Worm (Caenorhabditis elegans): ENCODE results near the gene C17H12.11.
A peak's percentile ranks its signal among the peaks of the same experiment; 100 is the strongest.

C17H12.11 gene

ce11 chrIV:6756374-6756773 lies 45.8 kb upstream of the C17H12.11 start (continued):
- TF ChIP-seq F16B12.6 (tag; optimal IDR thresholded peaks at IDR 0.05) (peak; percentile 54), nhr-84 (tag; optimal IDR thresholded peaks at IDR 0.05) (no peak), nhr-19 (GFP tag; conservative IDR thresholded peaks at IDR 0.05) (peak; percentile 80), sptf-1 (tag; optimal IDR thresholded peaks at IDR 0.05) (no peak), isw-1 (GFP tag; IDR thresholded peaks at IDR 0.05) (peak; percentile 71), efl-3 (GFP tag; optimal IDR thresholded peaks at IDR 0.05) (no peak), skn-1 (tag; optimal IDR thresholded peaks at IDR 0.05) (peak; percentile 95), nhr-20 (tag; optimal IDR thresholded peaks at IDR 0.05) (peak; percentile 88), pag-3 (tag; optimal IDR thresholded peaks at IDR 0.05; ENCODE audit: borderline replicate concordance, insufficient read depth) (no peak), lin-13 (GFP tag; optimal IDR thresholded peaks at IDR 0.05) (peak; percentile 76), elt-2 (tag; optimal IDR thresholded peaks at IDR 0.05) (peak; percentile 73), hlh-4 (tag; optimal IDR thresholded peaks at IDR 0.05) (no peak), tbx-2 (tag; optimal IDR thresholded peaks at IDR 0.05) (peak; percentile 88), hpl-2 (GFP tag; optimal IDR thresholded peaks at IDR 0.05) (peak; percentile 87), swsn-7 (tag; optimal IDR thresholded peaks at IDR 0.05) (peak; percentile 89), fkh-4 (tag; optimal IDR thresholded peaks at IDR 0.05; ENCODE audit: borderline replicate concordance) (no peak), xbp-1 (tag; optimal IDR thresholded peaks at IDR 0.05) (peak; percentile 84), unc-130 (tag; optimal IDR thresholded peaks at IDR 0.05) (peak; percentile 54), nhr-85 (tag) (peak; percentile 78), zip-4 (GFP tag; optimal IDR thresholded peaks at IDR 0.05) (peak; percentile 68), C04F5.9 (tag; optimal IDR thresholded peaks at IDR 0.05) (no peak), fkh-10 (GFP tag; optimal IDR thresholded peaks at IDR 0.05) (peak; percentile 83), vab-15 (tag; optimal IDR thresholded peaks at IDR 0.05) (peak; percentile 10), ztf-4 (tag; optimal IDR thresholded peaks at IDR 0.05) (peak; percentile 57), sox-4 (tag; optimal IDR thresholded peaks at IDR 0.05) (peak; percentile 79), nhr-77 (tag; optimal IDR thresholded peaks at IDR 0.05) (peak; percentile 77), unc-30 (tag; optimal IDR thresholded peaks at IDR 0.05) (no peak), aly-2 (tag; optimal IDR thresholded peaks at IDR 0.05) (peak; percentile 30), pax-3 (tag; optimal IDR thresholded peaks at IDR 0.05) (peak; percentile 73), lin-35 (GFP tag; optimal IDR thresholded peaks at IDR 0.05) (peak; percentile 82 to 86), ztf-11 (tag; optimal IDR thresholded peaks at IDR 0.05) (peak in 1 of 2 experiments; percentile 71), nhr-11 (tag; optimal IDR thresholded peaks at IDR 0.05) (peak; percentile 26), ces-1 (GFP tag; optimal IDR thresholded peaks at IDR 0.05) (no peak), snu-23 (GFP tag; optimal IDR thresholded peaks at IDR 0.05) (peak; percentile 92)

- TF ChIP-seq nhr-20 (tag; optimal IDR thresholded peaks at IDR 0.05), result no peak
- no peak for TF ChIP-seq tbx-2 (tag; optimal IDR thresholded peaks at IDR 0.05)
- no peak for TF ChIP-seq nhr-28 (tag; optimal IDR thresholded peaks at IDR 0.05)
- no peak for TF ChIP-seq unc-62 (GFP tag; optimal IDR thresholded peaks at IDR 0.05)
- no peak for TF ChIP-seq rnt-1 (tag; optimal IDR thresholded peaks at IDR 0.05)
- TF ChIP-seq lir-3 (tag; optimal IDR thresholded peaks at IDR 0.05; ENCODE audit: poor library complexity), result no peak
Measured at ce11 chrIV:6757011-6757410, 45.2 kb upstream of the C17H12.11 start, which contains the start of gene usp-4. TSS of gene usp-4 (plus strand) at chrIV:6757311.

DNA sequence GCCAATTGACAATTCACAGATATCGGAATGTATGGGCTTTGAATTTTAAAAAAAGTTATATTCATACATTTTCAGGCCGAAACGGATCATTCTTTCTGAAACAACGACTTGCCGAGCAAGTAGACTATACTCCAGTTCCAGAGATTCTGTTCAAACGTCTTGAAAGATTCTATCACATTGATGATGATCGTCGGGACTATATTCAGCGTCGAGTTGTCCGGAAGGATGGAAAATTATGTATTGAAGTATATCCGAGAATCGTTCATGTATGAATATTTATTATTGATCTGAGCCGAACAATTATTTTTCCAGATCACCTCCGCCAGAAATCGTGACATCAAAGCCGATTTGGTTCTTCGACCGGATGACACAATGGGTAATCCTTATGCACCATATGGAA lies 44.6 kb upstream of the C17H12.11 start:
- no peak for TF ChIP-seq nhr-90 (tag; optimal IDR thresholded peaks at IDR 0.05; ENCODE audit: poor library complexity)
- TF ChIP-seq dsc-1 (tag; optimal IDR thresholded peaks at IDR 0.05), result no peak
- no peak for TF ChIP-seq nhr-71 (tag; optimal IDR thresholded peaks at IDR 0.05)
- TF ChIP-seq swsn-7 (tag; optimal IDR thresholded peaks at IDR 0.05), result no peak
- no peak for TF ChIP-seq nhr-20 (tag; optimal IDR thresholded peaks at IDR 0.05)
- TF ChIP-seq ceh-8 (GFP tag; optimal IDR thresholded peaks at IDR 0.05), result no peak
- TF ChIP-seq nhr-77 (tag; optimal IDR thresholded peaks at IDR 0.05), result no peak
- TF ChIP-seq snpc-4 (tag; optimal IDR thresholded peaks at IDR 0.05), result no peak
- no peak for TF ChIP-seq skn-1 (tag; optimal IDR thresholded peaks at IDR 0.05)
- no peak for TF ChIP-seq ama-1 (optimal IDR thresholded peaks at IDR 0.05)
- no peak for TF ChIP-seq nhr-76 (tag; optimal IDR thresholded peaks at IDR 0.05)
- no peak for TF ChIP-seq nhr-11 (tag; optimal IDR thresholded peaks at IDR 0.05)
- TF ChIP-seq aha-1 (tag; optimal IDR thresholded peaks at IDR 0.05), result no peak
- no peak for TF ChIP-seq snu-23 (GFP tag; optimal IDR thresholded peaks at IDR 0.05)
